Fruit fly (Drosophila melanogaster) whole organism, pupa: ENCODE measurements around the gene ewg.

Experiments used
- CG13204 ChIP-seq: fragments of 200-800 bp; sonication (Bioruptor generic); optimal IDR thresholded peaks from 2 replicates; lab custom pipeline; 2018; ENCODE audit warnings: missing biosample characterization, mild to moderate bottlenecking, missing genetic modification characterization, moderate library complexity
- CG8159 ChIP-seq: fragments of 200-800 bp; sonication (Bioruptor generic); optimal IDR thresholded peaks from 3 replicates; lab custom pipeline; 2018; ENCODE audit warnings: missing biosample characterization, mild to moderate bottlenecking, missing genetic modification characterization, moderate library complexity
- CG9948 ChIP-seq: fragments of 200-800 bp; sonication (Bioruptor generic); optimal IDR thresholded peaks from 2 replicates; lab custom pipeline; 2018; ENCODE audit warnings: missing biosample characterization, mild to moderate bottlenecking, missing genetic modification characterization, moderate library complexity
- D1 ChIP-seq: fragments of 200-800 bp; sonication (Bioruptor generic); optimal IDR thresholded peaks from 2 replicates; lab custom pipeline; 2018; ENCODE audit warnings: missing biosample characterization, mild to moderate bottlenecking, missing genetic modification characterization, moderate library complexity
- Pif1A ChIP-seq: fragments of 200-800 bp; sonication (Bioruptor generic); optimal IDR thresholded peaks from 3 replicates; lab custom pipeline; 2016; ENCODE audit warnings: missing biosample characterization, missing genetic modification characterization
- fd96Ca ChIP-seq: fragments of 200-800 bp; sonication (Bioruptor generic); IDR thresholded peaks from 3 replicates; pipeline ENCODE4 v1.3.6; 2022; ENCODE audit warnings: missing biosample characterization, missing genetic modification characterization
- rn ChIP-seq: fragments of 200-800 bp; sonication (Bioruptor generic); IDR thresholded peaks from 2 replicates; pipeline ENCODE4 v1.3.6; 2022; ENCODE audit warnings: missing biosample characterization, missing genetic modification characterization

dm6 chrX:247329-247728 lies 32.2 kb downstream of the ewg start:
- TF ChIP-seq CG13204 (GFP tag; lab: Kevin White, UChicago) (no peak), D1 (tag; lab: Kevin White, UChicago) (no peak), CG8159 (tag; lab: Kevin White, UChicago) (no peak), fd96Ca (GFP tag; lab: Robert Waterston, UW) (no peak), CG9948 (tag; lab: Kevin White, UChicago) (no peak), Pif1A (GFP tag; lab: Kevin White, UChicago) (no peak), rn (no peak)
